Fruit fly (Drosophila melanogaster) Kc167 (cell line): ENCODE data around the gene CG32982.

Experiments used
- Myc ChIP-seq: fragments of >200 bp; optimal IDR thresholded peaks from 2 replicates; lab custom pipeline; 2017; ENCODE audit warnings: missing external identifiers
- Sin3A ChIP-seq: fragments of >200 bp; optimal IDR thresholded peaks from 2 replicates; lab custom pipeline; 2018; ENCODE audit warnings: missing external identifiers
- h ChIP-seq: fragments of >200 bp; optimal IDR thresholded peaks from 3 replicates; lab custom pipeline; 2018; ENCODE audit warnings: missing external identifiers
- insv ChIP-seq: fragments of >200 bp; optimal IDR thresholded peaks from 3 replicates; lab custom pipeline; 2018; ENCODE audit warnings: missing external identifiers
- ttk ChIP-seq: sonication (Bioruptor generic); optimal IDR thresholded peaks from 2 replicates; lab custom pipeline; 2017; ENCODE audit warnings: missing external identifiers

DNA sequence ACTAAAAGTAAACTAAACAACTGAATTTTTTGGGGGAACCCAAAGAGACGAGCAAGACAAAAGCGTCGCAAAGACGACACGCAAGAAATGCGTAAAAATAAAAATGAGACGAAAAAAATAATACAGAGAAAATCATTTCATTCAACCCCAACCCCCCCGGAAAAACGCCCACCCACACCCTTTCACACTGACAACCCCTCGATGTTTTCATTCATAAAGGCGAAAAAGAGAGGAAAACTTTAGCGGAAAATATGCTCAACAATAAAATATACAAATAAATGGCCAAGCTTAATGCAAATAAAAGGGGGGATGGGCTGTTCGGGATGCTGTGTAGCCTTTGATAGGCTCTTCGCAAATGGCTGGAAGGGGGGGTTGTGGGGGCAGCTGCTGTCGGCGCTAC, 5.4 kb downstream of the CG32982 start:
- TF ChIP-seq h (lab: Kevin White, UChicago): no peak
- no peak for TF ChIP-seq ttk (lab: Kevin White, UChicago)
- no peak for TF ChIP-seq Myc (lab: Kevin White, UChicago)
- TF ChIP-seq Sin3A (lab: Kevin White, UChicago): no peak
- no peak for TF ChIP-seq insv
